Fruit fly (Drosophila melanogaster) whole organism, embryonic: Measurements from ENCODE around the gene CG5070.

ENCODE experiments used
- CG10274 ChIP-seq: fragments of 200-800 bp; sonication (Bioruptor generic); optimal IDR thresholded peaks from 3 replicates; lab custom pipeline; 2017; ENCODE audit warnings: missing biosample characterization, mild to moderate bottlenecking, missing genetic modification characterization
- CG10431 ChIP-seq: fragments of 200-800 bp; sonication (Bioruptor generic); optimal IDR thresholded peaks from 3 replicates; lab custom pipeline; 2018; ENCODE audit warnings: missing biosample characterization, mild to moderate bottlenecking, missing genetic modification characterization
- CG10543 ChIP-seq: fragments of 200-800 bp; sonication (Bioruptor generic); optimal IDR thresholded peaks from 3 replicates; lab custom pipeline; 2017; ENCODE audit warnings: missing biosample characterization, mild to moderate bottlenecking, missing genetic modification characterization, moderate library complexity
- CG11247 ChIP-seq: fragments of 200-800 bp; sonication (Bioruptor generic); IDR thresholded peaks from 2 replicates; pipeline ENCODE4 v1.3.6; 2022; ENCODE audit warnings: missing biosample characterization, missing genetic modification characterization
- CG12769 ChIP-seq: fragments of 200-800 bp; sonication (Bioruptor generic); optimal IDR thresholded peaks from 2 replicates; lab custom pipeline; 2019; ENCODE audit warnings: missing biosample characterization, mild to moderate bottlenecking, missing genetic modification characterization, moderate library complexity
- CG13624 ChIP-seq: fragments of 200-800 bp; sonication (Bioruptor generic); optimal IDR thresholded peaks from 2 replicates; lab custom pipeline; 2016; ENCODE audit warnings: missing biosample characterization, missing genetic modification characterization
- CG13894 ChIP-seq: fragments of 200-800 bp; sonication (Bioruptor generic); optimal IDR thresholded peaks from 3 replicates; lab custom pipeline; 2018; ENCODE audit warnings: missing biosample characterization, mild to moderate bottlenecking, missing genetic modification characterization, moderate library complexity
- CG17328 ChIP-seq: fragments of 200-800 bp; sonication (Bioruptor generic); IDR thresholded peaks from 2 replicates; pipeline ENCODE4 v1.3.6; 2022; ENCODE audit warnings: missing biosample characterization, missing genetic modification characterization
- CG17802 ChIP-seq: fragments of 200-800 bp; sonication (Bioruptor generic); optimal IDR thresholded peaks from 2 replicates; lab custom pipeline; 2018; ENCODE audit warnings: missing biosample characterization, mild to moderate bottlenecking, missing genetic modification characterization, moderate library complexity
- CG18764 ChIP-seq: fragments of 200-800 bp; sonication (Bioruptor generic); optimal IDR thresholded peaks from 3 replicates; lab custom pipeline; 2016; ENCODE audit warnings: missing biosample characterization, missing genetic modification characterization
- CG2712 ChIP-seq: fragments of 200-800 bp; optimal IDR thresholded peaks from 3 replicates; lab custom pipeline; 2019; ENCODE audit warnings: missing biosample characterization, mild to moderate bottlenecking, missing genetic modification characterization, moderate library complexity
- CG8388 ChIP-seq: fragments of 200-800 bp; sonication (Bioruptor generic); optimal IDR thresholded peaks from 2 replicates; lab custom pipeline; 2019; ENCODE audit warnings: missing biosample characterization, mild to moderate bottlenecking, missing genetic modification characterization, moderate library complexity
- Doc3 ChIP-seq: fragments of 200-800 bp; sonication (Bioruptor generic); IDR thresholded peaks from 3 replicates; pipeline ENCODE4 v1.3.6; 2022; ENCODE audit warnings: missing biosample characterization, missing genetic modification characterization; ENCODE audit not compliant: partially characterized antibody
- Dref ChIP-seq: fragments of 200-800 bp; sonication (Bioruptor generic); IDR thresholded peaks from 2 replicates; pipeline ENCODE4 v1.3.6; 2022; ENCODE audit warnings: missing biosample characterization, missing genetic modification characterization
- Drgx ChIP-seq: fragments of 200-800 bp; sonication (Bioruptor generic); IDR thresholded peaks from 2 replicates; pipeline ENCODE4 v1.3.6; 2022; ENCODE audit warnings: missing biosample characterization, missing genetic modification characterization
- Gug ChIP-seq: fragments of 200-800 bp; sonication (Bioruptor generic); IDR thresholded peaks from 4 replicates; pipeline ENCODE4 v1.3.6; 2022; ENCODE audit warnings: missing biosample characterization, missing genetic modification characterization
- HLH3B ChIP-seq: fragments of 200-800 bp; sonication (Bioruptor generic); IDR thresholded peaks from 2 replicates; pipeline ENCODE4 v1.3.6; 2022; ENCODE audit warnings: missing biosample characterization, missing genetic modification characterization
- Hand ChIP-seq: fragments of 200-800 bp; sonication (Bioruptor generic); optimal IDR thresholded peaks from 2 replicates; lab custom pipeline; 2017; ENCODE audit warnings: mild to moderate bottlenecking, missing biosample characterization, missing genetic modification reagents, missing genetic modification characterization
- Neu2 ChIP-seq: fragments of 200-800 bp; sonication (Bioruptor generic); optimal IDR thresholded peaks from 3 replicates; lab custom pipeline; 2016; ENCODE audit warnings: missing biosample characterization, missing genetic modification characterization, borderline replicate concordance
- Tbp ChIP-seq: fragments of >200 bp; optimal IDR thresholded peaks from 2 replicates; lab custom pipeline; 2018; ENCODE audit warnings: missing biosample characterization, missing genetic modification characterization
- Xbp1 ChIP-seq: fragments of 200-800 bp; sonication (Bioruptor generic); optimal IDR thresholded peaks from 3 replicates; lab custom pipeline; 2016; ENCODE audit warnings: missing biosample characterization, mild to moderate bottlenecking, missing genetic modification characterization
- Xrp1 ChIP-seq: fragments of 200-800 bp; sonication (Bioruptor generic); IDR thresholded peaks from 2 replicates; pipeline ENCODE4 v1.3.6; 2022; ENCODE audit warnings: missing biosample characterization, missing genetic modification characterization
- ato ChIP-seq: fragments of 200-800 bp; sonication (Bioruptor generic); IDR thresholded peaks from 2 replicates; pipeline ENCODE4 v1.3.6; 2022; ENCODE audit warnings: missing biosample characterization, missing genetic modification characterization; ENCODE audit not compliant: partially characterized antibody
- bsh ChIP-seq, 2 experiments: fragments of 200-800 bp; sonication (Bioruptor generic); optimal IDR thresholded peaks; 2 replicates each; lab custom pipeline; 2017 to 2018; ENCODE audit warnings: mild to moderate bottlenecking in 2 of 2, missing biosample characterization in 2 of 2, missing genetic modification characterization in 2 of 2, moderate library complexity in 1 of 2
- dysf ChIP-seq: fragments of 200-800 bp; sonication (Bioruptor generic); IDR thresholded peaks from 3 replicates; pipeline ENCODE4 v1.3.6; 2022; ENCODE audit warnings: missing biosample characterization, missing genetic modification characterization
- gem ChIP-seq: fragments of 200-800 bp; sonication (Bioruptor generic); optimal IDR thresholded peaks from 2 replicates; lab custom pipeline; 2019; ENCODE audit warnings: missing biosample characterization, mild to moderate bottlenecking, missing genetic modification characterization, moderate library complexity
- gfzf ChIP-seq: fragments of 200-800 bp; sonication (Bioruptor generic); optimal IDR thresholded peaks from 2 replicates; lab custom pipeline; 2016; ENCODE audit warnings: missing biosample characterization, mild to moderate bottlenecking, missing genetic modification characterization, moderate library complexity
- grn ChIP-seq: fragments of 200-800 bp; sonication (Bioruptor generic); optimal IDR thresholded peaks from 3 replicates; lab custom pipeline; 2017; ENCODE audit warnings: missing biosample characterization, missing genetic modification characterization
- gro ChIP-seq: fragments of 200-800 bp; sonication (Bioruptor generic); optimal IDR thresholded peaks from 2 replicates; lab custom pipeline; 2016; ENCODE audit warnings: missing biosample characterization, missing genetic modification characterization
- h ChIP-seq: fragments of >200 bp; optimal IDR thresholded peaks from 2 replicates; lab custom pipeline; 2017
- hkb ChIP-seq, 2 experiments: fragments of 200-800 bp in 1 of 2; fragments of >200 bp in 1 of 2; sonication (Bioruptor generic) in 1 of 2; IDR thresholded peaks in 1 of 2; optimal IDR thresholded peaks in 1 of 2; 2 replicates each; pipeline versions ENCODE4 v1.3.6 to Lab custom; 2017 to 2022; ENCODE audit warnings: missing biosample characterization in 1 of 2, missing genetic modification characterization in 1 of 2
- insv ChIP-seq, 2 experiments: fragments of 200-800 bp; sonication (Bioruptor generic); optimal IDR thresholded peaks; 3 replicates each; lab custom pipeline; 2016 to 2018; ENCODE audit warnings: missing biosample characterization in 2 of 2, missing genetic modification characterization in 2 of 2
- nerfin-1 ChIP-seq: fragments of 200-800 bp; sonication (Bioruptor generic); optimal IDR thresholded peaks from 3 replicates; lab custom pipeline; 2019; ENCODE audit warnings: missing biosample characterization, mild to moderate bottlenecking, missing genetic modification characterization, moderate library complexity
- phol ChIP-seq: fragments of 200-800 bp; sonication (Bioruptor generic); optimal IDR thresholded peaks from 3 replicates; lab custom pipeline; 2018; ENCODE audit warnings: missing biosample characterization, mild to moderate bottlenecking, missing genetic modification characterization, moderate library complexity
- pros ChIP-seq: fragments of 200-800 bp; sonication (Bioruptor generic); optimal IDR thresholded peaks from 3 replicates; lab custom pipeline; 2019; ENCODE audit warnings: missing biosample characterization, mild to moderate bottlenecking, missing genetic modification characterization, moderate library complexity
- sd ChIP-seq: fragments of 200-800 bp; sonication (Bioruptor generic); optimal IDR thresholded peaks from 3 replicates; lab custom pipeline; 2018; ENCODE audit warnings: missing biosample characterization, mild to moderate bottlenecking, missing genetic modification characterization, moderate library complexity
- sens ChIP-seq: fragments of 200-800 bp; sonication (Bioruptor generic); peaks from one replicate; lab custom pipeline; 2016; ENCODE audit warnings: missing biosample characterization, missing genetic modification characterization
- sob ChIP-seq: fragments of 200-800 bp; sonication (Bioruptor generic); IDR thresholded peaks from 2 replicates; pipeline ENCODE4 v1.3.6; 2022; ENCODE audit warnings: missing biosample characterization, missing genetic modification characterization
- ttk ChIP-seq: fragments of 200-800 bp; sonication (Bioruptor generic); IDR thresholded peaks from 2 replicates; pipeline ENCODE4 v2.1.2; 2022; ENCODE audit warnings: missing biosample characterization, missing genetic modification characterization
- zen ChIP-seq: fragments of 200-800 bp; sonication (Bioruptor generic); optimal IDR thresholded peaks from 3 replicates; lab custom pipeline; 2018; ENCODE audit warnings: missing biosample characterization, mild to moderate bottlenecking, missing genetic modification characterization, moderate library complexity

CG5070 gene

dm6 chrX:17187495-17187894 lies 15.4 kb upstream of the CG5070 start (continued):
- TF ChIP-seq bsh (GFP tag; optimal IDR thresholded peaks at IDR 0.05; lab: Kevin White, UChicago) = peak in 1 of 2 experiments; percentile 42
- TF ChIP-seq phol (tag; lab: Kevin White, UChicago) = peak; percentile 23
- peak; percentile 57 for TF ChIP-seq gem
- TF ChIP-seq CG8388 (GFP tag; lab: Kevin White, UChicago) = peak; percentile 11
- TF ChIP-seq dysf = peak; percentile 39; the same call in 1 of the 3 replicates
- TF ChIP-seq Xrp1 (GFP tag; lab: Robert Waterston, UW) = peak; percentile 50; the same call in 1 of the 2 replicates
- TF ChIP-seq hkb (optimal IDR thresholded peaks at IDR 0.05; lab: Kevin White, UChicago) = no peak
- peak; percentile 61 for TF ChIP-seq hkb (GFP tag; IDR thresholded peaks at IDR 0.05; lab: Robert Waterston, UW)
- no peak for TF ChIP-seq ato (GFP tag; lab: Robert Waterston, UW)
- peak; percentile 23; the same call in 1 of the 2 replicates for TF ChIP-seq CG17328 (GFP tag; lab: Robert Waterston, UW)
- TF ChIP-seq HLH3B (GFP tag; lab: Robert Waterston, UW) = peak; percentile 29; the same call in 1 of the 2 replicates
- no peak for TF ChIP-seq CG18764
- no peak for TF ChIP-seq insv (GFP tag; optimal IDR thresholded peaks at IDR 0.05; lab: Kevin White, UChicago)
- peak; percentile 38 for TF ChIP-seq CG2712
- TF ChIP-seq h (lab: Kevin White, UChicago) = no peak
- no peak for TF ChIP-seq gfzf (GFP tag; lab: Kevin White, UChicago)
- peak; percentile 10 for TF ChIP-seq Xbp1 (GFP tag; lab: Kevin White, UChicago)
- no peak for TF ChIP-seq Hand (GFP tag; lab: Kevin White, UChicago)
- TF ChIP-seq pros (GFP tag; lab: Kevin White, UChicago) = no peak
- TF ChIP-seq Drgx = peak; percentile 54

- no peak for TF ChIP-seq nerfin-1
- peak; percentile 77 for TF ChIP-seq sens (GFP tag; lab: Kevin White, UChicago)
Measured at dm6 chrX:17188167-17188566, 14.7 kb upstream of the CG5070 start.

DNA sequence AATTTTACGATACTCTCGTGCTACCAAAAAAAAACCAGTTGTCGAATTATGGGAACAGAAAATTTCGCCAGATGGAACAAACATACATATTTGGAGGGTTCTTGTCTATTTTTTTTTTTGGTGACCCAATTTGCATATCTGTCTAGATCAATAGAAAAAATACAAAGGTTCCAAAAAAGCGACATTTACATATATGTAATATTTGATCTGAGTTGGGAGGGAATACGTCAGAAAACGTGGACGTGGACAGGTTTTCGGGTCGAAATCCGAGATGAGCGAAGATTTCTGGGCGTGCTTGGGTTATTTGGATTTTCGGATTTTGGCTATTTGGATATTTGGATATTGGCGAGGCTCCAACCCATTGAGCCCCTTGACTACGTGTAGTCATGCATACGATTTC lies 2.1 kb downstream of the CG5070 start:
- TF ChIP-seq CG13894 (tag; lab: Kevin White, UChicago) (peak; percentile 98), Doc3 (no peak), Tbp (GFP tag; lab: Kevin White, UChicago) (no peak), CG10274 (GFP tag; lab: Kevin White, UChicago) (no peak), CG11247 (no peak), sens (GFP tag; lab: Kevin White, UChicago) (no peak), CG12769 (tag; lab: Kevin White, UChicago) (peak; percentile 60), sd (peak; percentile 54), CG13624 (GFP tag; lab: Kevin White, UChicago) (no peak), ttk (GFP tag; lab: Robert Waterston, UW) (no peak), CG17802 (no peak)

DNA sequence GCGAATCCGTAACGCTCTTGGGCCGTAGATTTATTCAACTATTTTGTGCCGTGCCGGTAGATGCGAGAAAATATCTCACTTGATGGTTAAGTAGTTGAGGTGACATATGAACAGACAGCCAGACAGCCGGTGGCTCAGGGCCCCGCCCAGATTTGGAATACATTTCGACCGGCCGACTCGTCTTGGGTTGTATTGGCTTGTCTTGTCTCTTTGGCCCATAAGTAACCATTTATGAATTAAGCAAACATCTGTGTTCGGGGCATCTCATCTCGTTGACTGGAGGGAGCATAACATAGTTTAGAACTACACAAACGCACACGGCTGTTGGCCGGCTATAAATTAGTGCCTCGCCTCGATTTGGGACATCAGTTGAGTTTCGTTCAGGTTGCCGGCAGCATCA lies 3.1 kb downstream of the CG5070 start, which contains the start of gene CG32564:
Gene CG32564 (plus strand): TSS at position 362 of the 400 bp plus-strand sequence.
- no peak for TF ChIP-seq gro (GFP tag; lab: Kevin White, UChicago)
- TF ChIP-seq sob = no peak
- peak; percentile 94 for TF ChIP-seq CG13894 (tag; lab: Kevin White, UChicago)
- peak; percentile 29 for TF ChIP-seq CG10543
- TF ChIP-seq CG10431 = no peak
- TF ChIP-seq Gug (GFP tag; lab: Robert Waterston, UW) = no peak
- no peak for TF ChIP-seq Dref (GFP tag; lab: Robert Waterston, UW)
- no peak for TF ChIP-seq grn (GFP tag; lab: Kevin White, UChicago)
- no peak for TF ChIP-seq zen (tag; lab: Kevin White, UChicago)
- no peak for TF ChIP-seq Neu2 (GFP tag; lab: Kevin White, UChicago)
